Fruit fly (Drosophila melanogaster): ENCODE data around the gene Sec61gamma.

Gene Sec61gamma

DNA sequence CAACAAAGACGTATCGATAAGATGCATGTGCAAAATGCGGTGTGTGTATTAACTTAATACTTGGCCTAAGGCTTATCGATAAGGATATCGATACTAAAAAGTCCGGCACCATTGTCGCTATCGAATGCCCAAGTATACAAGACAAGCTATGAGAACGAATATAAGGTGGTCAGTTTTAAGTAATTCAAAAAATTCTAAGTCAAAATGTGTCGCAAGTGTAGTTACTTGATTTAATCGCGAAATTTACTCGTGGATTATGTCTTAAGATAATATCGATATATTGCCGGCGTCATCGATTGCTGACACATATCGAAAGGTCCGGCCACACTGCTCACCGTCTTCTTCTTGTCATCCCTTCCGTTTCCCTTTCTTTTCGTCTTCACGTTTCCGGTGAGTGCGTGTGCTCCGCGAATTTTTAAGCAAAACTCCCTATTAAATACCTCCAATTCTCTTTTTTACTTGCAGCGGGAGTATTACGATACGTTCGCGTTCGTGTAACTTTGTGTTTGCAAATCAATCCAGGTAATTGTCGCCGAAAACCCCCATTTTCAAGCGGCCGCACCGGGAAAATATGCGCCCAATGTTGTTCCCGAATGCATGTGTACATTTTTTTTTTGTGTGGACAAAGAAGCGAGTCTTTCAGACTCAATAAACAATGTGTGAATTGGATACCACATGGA is 45.3 kb upstream of the Sec61gamma start, which contains the start of gene RpS10b (continued):
- peak; percentile 85 for TF ChIP-seq CG2129 (GFP tag; IDR thresholded peaks at IDR 0.05; ENCODE audit: partially characterized antibody)
- peak; percentile 29; the same call in 1 of the 2 replicates for TF ChIP-seq CG8765 (GFP tag; IDR thresholded peaks at IDR 0.05)
- peak; percentile 75 for TF ChIP-seq ranshi (GFP tag; IDR thresholded peaks at IDR 0.05)
- TF ChIP-seq kah (GFP tag; optimal IDR thresholded peaks at IDR 0.05) = peak; percentile 89
- TF ChIP-seq seq (GFP tag; IDR thresholded peaks at IDR 0.05) = peak; percentile 83
- TF ChIP-seq Drgx (GFP tag; IDR thresholded peaks at IDR 0.05) = peak; percentile 34; the same call in 1 of the 2 replicates
- TF ChIP-seq wor (GFP tag; IDR thresholded peaks at IDR 0.05) = peak; percentile 50
- peak; percentile 87 for TF ChIP-seq otp (GFP tag; IDR thresholded peaks at IDR 0.05)
- TF ChIP-seq disco-r (GFP tag; optimal IDR thresholded peaks at IDR 0.05) = peak; percentile 93
- TF ChIP-seq CG42726 (GFP tag; IDR thresholded peaks at IDR 0.05; ENCODE audit: partially characterized antibody) = peak; percentile 77
- TF ChIP-seq pnt (GFP tag; optimal IDR thresholded peaks at IDR 0.05) = no peak
- TF ChIP-seq CG12299 (tag; optimal IDR thresholded peaks at IDR 0.05) = peak; percentile 83
- peak; percentile 88 for TF ChIP-seq unc-4 (GFP tag; IDR thresholded peaks at IDR 0.05; ENCODE audit: partially characterized antibody)
- TF ChIP-seq Myb (GFP tag; optimal IDR thresholded peaks at IDR 0.05) = peak; percentile 83
- peak; percentile 83 for TF ChIP-seq Atf3 (GFP tag; optimal IDR thresholded peaks at IDR 0.05)
- TF ChIP-seq unpg (GFP tag; optimal IDR thresholded peaks at IDR 0.05) = peak; percentile 82
- TF ChIP-seq pros (GFP tag; optimal IDR thresholded peaks at IDR 0.05) = peak; percentile 54
- no peak for TF ChIP-seq prd (optimal IDR thresholded peaks at IDR 0.05)
- peak; percentile 60 for TF ChIP-seq prd (GFP tag; IDR thresholded peaks at IDR 0.05)
- TF ChIP-seq btn (GFP tag; optimal IDR thresholded peaks at IDR 0.05) = peak; percentile 90
- TF ChIP-seq Ptx1 (GFP tag; IDR thresholded peaks at IDR 0.05) = peak; percentile 61
- TF ChIP-seq Gug (GFP tag; IDR thresholded peaks at IDR 0.05) = peak; percentile 49; the same call in 2 of the 4 replicates
- peak; percentile 88 for TF ChIP-seq CG10147 (GFP tag; optimal IDR thresholded peaks at IDR 0.05)
- peak; percentile 88 for TF ChIP-seq sr (GFP tag; IDR thresholded peaks at IDR 0.05)
- peak; percentile 42 for TF ChIP-seq CG9215 (GFP tag; IDR thresholded peaks at IDR 0.05)
- peak; percentile 80 for TF ChIP-seq sim (GFP tag; IDR thresholded peaks at IDR 0.05)
- TF ChIP-seq Hr3 (GFP tag; optimal IDR thresholded peaks at IDR 0.05) = peak; percentile 63
- TF ChIP-seq CG7271 (tag; optimal IDR thresholded peaks at IDR 0.05) = peak; percentile 95
- peak; percentile 92 for TF ChIP-seq ATbp (GFP tag; optimal IDR thresholded peaks at IDR 0.05)
- TF ChIP-seq caup (GFP tag; optimal IDR thresholded peaks at IDR 0.05; ENCODE audit: severe bottlenecking) = peak; percentile 97
- TF ChIP-seq pfk (GFP tag; optimal IDR thresholded peaks at IDR 0.05) = peak; percentile 81
- TF ChIP-seq org-1 (GFP tag; optimal IDR thresholded peaks at IDR 0.05) = peak; percentile 91
- TF ChIP-seq chn (GFP tag; optimal IDR thresholded peaks at IDR 0.05) = peak; percentile 23
- TF ChIP-seq CG43689 (GFP tag; IDR thresholded peaks at IDR 0.05) = peak; percentile 78
- peak; percentile 54 for TF ChIP-seq CG10462 (GFP tag; optimal IDR thresholded peaks at IDR 0.05)
- peak; percentile 84 for TF ChIP-seq CG18011 (GFP tag; optimal IDR thresholded peaks at IDR 0.05)
- TF ChIP-seq E2f2 (GFP tag; IDR thresholded peaks at IDR 0.05) = peak; percentile 68
- peak; percentile 78 for TF ChIP-seq ase (GFP tag; IDR thresholded peaks at IDR 0.05)
- TF ChIP-seq CG16815 (GFP tag; optimal IDR thresholded peaks at IDR 0.05) = peak; percentile 64
- peak; percentile 78 for TF ChIP-seq CG7963 (GFP tag; IDR thresholded peaks at IDR 0.05; ENCODE audit: partially characterized antibody)
- TF ChIP-seq Adf1 (GFP tag; IDR thresholded peaks at IDR 0.05) = peak; percentile 32; the same call in 1 of the 2 replicates
- TF ChIP-seq B-H1 (GFP tag; IDR thresholded peaks at IDR 0.05) = peak; percentile 42; the same call in 1 of the 3 replicates
- peak; percentile 83 for TF ChIP-seq CG10654 (GFP tag; optimal IDR thresholded peaks at IDR 0.05)
- TF ChIP-seq salm (tag; optimal IDR thresholded peaks at IDR 0.05) = peak; percentile 83
- TF ChIP-seq sima (GFP tag; optimal IDR thresholded peaks at IDR 0.05) = peak; percentile 84
- peak; percentile 96 for TF ChIP-seq nau (GFP tag; optimal IDR thresholded peaks at IDR 0.05)
- peak; percentile 40 for TF ChIP-seq ERR (GFP tag; optimal IDR thresholded peaks at IDR 0.05)
- peak; percentile 81 for TF ChIP-seq HmgZ (tag; optimal IDR thresholded peaks at IDR 0.05)
- no peak for TF ChIP-seq tup (GFP tag; optimal IDR thresholded peaks at IDR 0.05)
- TF ChIP-seq tin (GFP tag; optimal IDR thresholded peaks at IDR 0.05) = peak; percentile 72

Measured in whole organism, embryonic.